Fruit fly (Drosophila melanogaster) whole organism, embryonic: ENCODE measurements around the gene upSET.

Experiments used
- Antp ChIP-seq: fragments of 200-800 bp; sonication (Bioruptor generic); optimal IDR thresholded peaks from 3 replicates; lab custom pipeline; 2016; ENCODE audit warnings: missing biosample characterization, missing genetic modification characterization
- CG11247 ChIP-seq: fragments of 200-800 bp; sonication (Bioruptor generic); IDR thresholded peaks from 2 replicates; pipeline ENCODE4 v1.3.6; 2022; ENCODE audit warnings: missing biosample characterization, missing genetic modification characterization
- CG11398 ChIP-seq: fragments of 200-800 bp; sonication (Bioruptor generic); optimal IDR thresholded peaks from 2 replicates; lab custom pipeline; 2016; ENCODE audit warnings: missing biosample characterization, missing genetic modification characterization
- CG11456 ChIP-seq: fragments of 200-800 bp; sonication (Bioruptor generic); IDR thresholded peaks from 3 replicates; pipeline ENCODE4 v1.3.6; 2022; ENCODE audit warnings: missing biosample characterization, missing genetic modification characterization
- CG12104 ChIP-seq: fragments of 200-800 bp; sonication (Bioruptor generic); optimal IDR thresholded peaks from 3 replicates; lab custom pipeline; 2016; ENCODE audit warnings: missing biosample characterization, missing genetic modification characterization
- CG12299 ChIP-seq: fragments of 200-800 bp; sonication (Bioruptor generic); optimal IDR thresholded peaks from 2 replicates; lab custom pipeline; 2018; ENCODE audit warnings: missing biosample characterization, mild to moderate bottlenecking, missing genetic modification characterization
- CG13775 ChIP-seq: fragments of 200-800 bp; sonication (Bioruptor generic); optimal IDR thresholded peaks from 3 replicates; lab custom pipeline; 2017; ENCODE audit warnings: missing biosample characterization, mild to moderate bottlenecking, missing genetic modification characterization
- CG14965 ChIP-seq: fragments of 200-800 bp; sonication (Bioruptor generic); optimal IDR thresholded peaks from 2 replicates; lab custom pipeline; 2016; ENCODE audit warnings: missing biosample characterization, missing genetic modification characterization, borderline replicate concordance
- CG1602 ChIP-seq: fragments of 200-800 bp; sonication (Bioruptor generic); optimal IDR thresholded peaks from 3 replicates; lab custom pipeline; 2016; ENCODE audit warnings: missing biosample characterization, missing genetic modification characterization
- CG17328 ChIP-seq: fragments of 200-800 bp; sonication (Bioruptor generic); IDR thresholded peaks from 2 replicates; pipeline ENCODE4 v1.3.6; 2022; ENCODE audit warnings: missing biosample characterization, missing genetic modification characterization
- CG2202 ChIP-seq: fragments of 200-800 bp; sonication (Bioruptor generic); optimal IDR thresholded peaks from 2 replicates; lab custom pipeline; 2018; ENCODE audit warnings: missing biosample characterization, mild to moderate bottlenecking, missing genetic modification characterization
- CG34376 ChIP-seq: fragments of 200-800 bp; sonication (Bioruptor generic); optimal IDR thresholded peaks from 2 replicates; lab custom pipeline; 2018; ENCODE audit warnings: missing biosample characterization, mild to moderate bottlenecking, missing genetic modification characterization
- CG34422 ChIP-seq: fragments of 200-800 bp; sonication (Bioruptor generic); IDR thresholded peaks from 3 replicates; pipeline ENCODE4 v1.3.6; 2022; ENCODE audit warnings: missing biosample characterization, missing genetic modification characterization
- CG42726 ChIP-seq: fragments of 200-800 bp; sonication (Bioruptor generic); IDR thresholded peaks from 2 replicates; pipeline ENCODE4 v1.3.6; 2022; ENCODE audit warnings: missing biosample characterization, missing genetic modification characterization; ENCODE audit not compliant: partially characterized antibody
- CG6791 ChIP-seq: fragments of 200-800 bp; sonication (Bioruptor generic); IDR thresholded peaks from 3 replicates; pipeline ENCODE4 v1.3.6; 2022; ENCODE audit warnings: missing biosample characterization, missing genetic modification characterization; ENCODE audit not compliant: partially characterized antibody
- CG8281 ChIP-seq: fragments of 200-800 bp; sonication (Bioruptor generic); optimal IDR thresholded peaks from 2 replicates; lab custom pipeline; 2018; ENCODE audit warnings: missing biosample characterization, mild to moderate bottlenecking, missing genetic modification characterization, moderate library complexity
- CG8765 ChIP-seq: fragments of 200-800 bp; sonication (Bioruptor generic); IDR thresholded peaks from 2 replicates; pipeline ENCODE4 v1.3.6; 2022; ENCODE audit warnings: missing biosample characterization, missing genetic modification characterization
- CG9932 ChIP-seq: fragments of 200-800 bp; sonication (Bioruptor generic); IDR thresholded peaks from 2 replicates; pipeline ENCODE4 v1.3.6; 2022; ENCODE audit warnings: missing biosample characterization, missing genetic modification characterization
- Dad ChIP-seq: fragments of 200-800 bp; sonication (Bioruptor generic); optimal IDR thresholded peaks from 3 replicates; lab custom pipeline; 2016; ENCODE audit warnings: missing biosample characterization, missing genetic modification characterization
- Deaf1 ChIP-seq: fragments of 200-800 bp; optimal IDR thresholded peaks from 3 replicates; lab custom pipeline; 2019; ENCODE audit warnings: missing biosample characterization, mild to moderate bottlenecking, missing genetic modification characterization, moderate library complexity
- Doc3 ChIP-seq: fragments of 200-800 bp; sonication (Bioruptor generic); IDR thresholded peaks from 3 replicates; pipeline ENCODE4 v1.3.6; 2022; ENCODE audit warnings: missing biosample characterization, missing genetic modification characterization; ENCODE audit not compliant: partially characterized antibody
- Ets97D ChIP-seq: fragments of 200-800 bp; sonication (Bioruptor generic); optimal IDR thresholded peaks from 3 replicates; lab custom pipeline; 2016; ENCODE audit warnings: missing biosample characterization, missing genetic modification characterization
- Gug ChIP-seq: fragments of 200-800 bp; sonication (Bioruptor generic); IDR thresholded peaks from 4 replicates; pipeline ENCODE4 v1.3.6; 2022; ENCODE audit warnings: missing biosample characterization, missing genetic modification characterization
- Hr39 ChIP-seq: fragments of >200 bp; optimal IDR thresholded peaks from 2 replicates; lab custom pipeline; 2017
- Nf-YC ChIP-seq: fragments of 200-800 bp; optimal IDR thresholded peaks from 3 replicates; lab custom pipeline; 2019; ENCODE audit warnings: missing biosample characterization, mild to moderate bottlenecking, missing genetic modification characterization, moderate library complexity
- Six4 ChIP-seq: fragments of 200-800 bp; sonication (Bioruptor generic); optimal IDR thresholded peaks from 2 replicates; lab custom pipeline; 2016; ENCODE audit warnings: missing biosample characterization, missing genetic modification characterization
- Spps ChIP-seq: fragments of 200-800 bp; sonication (Bioruptor generic); optimal IDR thresholded peaks from 2 replicates; lab custom pipeline; 2018; ENCODE audit warnings: missing biosample characterization, mild to moderate bottlenecking, missing genetic modification characterization
- Ssrp ChIP-seq: fragments of 200-800 bp; sonication (Bioruptor generic); optimal IDR thresholded peaks from 2 replicates; lab custom pipeline; 2018; ENCODE audit warnings: missing biosample characterization, mild to moderate bottlenecking, missing genetic modification characterization, moderate library complexity
- Trl ChIP-seq, 3 experiments: fragments of >200 bp in 2 of 3; fragments of 200-800 bp in 1 of 3; sonication (Bioruptor generic) in 1 of 3; optimal IDR thresholded peaks; 2 replicates in 1 of 3; 3 replicates in 2 of 3; lab custom pipeline; 2016 to 2017; ENCODE audit warnings: missing biosample characterization in 1 of 3, missing genetic modification characterization in 1 of 3
- Xrp1 ChIP-seq: fragments of 200-800 bp; sonication (Bioruptor generic); IDR thresholded peaks from 2 replicates; pipeline ENCODE4 v1.3.6; 2022; ENCODE audit warnings: missing biosample characterization, missing genetic modification characterization
- amos ChIP-seq: fragments of 200-800 bp; sonication (Bioruptor generic); IDR thresholded peaks from 2 replicates; pipeline ENCODE4 v1.3.6; 2022; ENCODE audit warnings: missing biosample characterization, missing genetic modification characterization; ENCODE audit not compliant: partially characterized antibody
- chinmo ChIP-seq: fragments of 200-800 bp; sonication (Bioruptor generic); IDR thresholded peaks from 4 replicates; pipeline ENCODE4 v1.3.6; 2022; ENCODE audit warnings: missing biosample characterization, missing genetic modification characterization; ENCODE audit not compliant: partially characterized antibody
- corto ChIP-seq: fragments of 200-800 bp; sonication (Bioruptor generic); optimal IDR thresholded peaks from 2 replicates; lab custom pipeline; 2016; ENCODE audit warnings: missing biosample characterization, mild to moderate bottlenecking, missing genetic modification characterization, moderate library complexity
- crol ChIP-seq: fragments of 200-800 bp; sonication (Bioruptor generic); IDR thresholded peaks from 2 replicates; pipeline ENCODE4 v1.3.6; 2022; ENCODE audit warnings: missing biosample characterization, missing genetic modification characterization
- ftz-f1 ChIP-seq: fragments of 200-800 bp; sonication (Bioruptor generic); optimal IDR thresholded peaks from 2 replicates; lab custom pipeline; 2016; ENCODE audit warnings: missing biosample characterization, missing genetic modification characterization
- gcm ChIP-seq: fragments of 200-800 bp; sonication (Bioruptor generic); optimal IDR thresholded peaks from 2 replicates; lab custom pipeline; 2019; ENCODE audit warnings: missing biosample characterization, mild to moderate bottlenecking, missing genetic modification characterization, moderate library complexity
- inv ChIP-seq: fragments of 200-800 bp; sonication (Bioruptor generic); IDR thresholded peaks from 2 replicates; pipeline ENCODE4 v1.3.6; 2022; ENCODE audit warnings: missing biosample characterization, missing genetic modification characterization; ENCODE audit not compliant: partially characterized antibody
- lab ChIP-seq: fragments of 200-800 bp; sonication (Bioruptor generic); optimal IDR thresholded peaks from 3 replicates; lab custom pipeline; 2017; ENCODE audit warnings: missing biosample characterization, missing genetic modification characterization, mild to moderate bottlenecking, moderate library complexity, missing genetic modification reagents
- lola ChIP-seq, 3 experiments: fragments of >200 bp in 2 of 3; fragments of 200-800 bp in 1 of 3; sonication (Bioruptor generic) in 1 of 3; optimal IDR thresholded peaks; 2 replicates each; lab custom pipeline; 2017 to 2019; ENCODE audit warnings: missing biosample characterization in 3 of 3, missing genetic modification characterization in 3 of 3, mild to moderate bottlenecking in 1 of 3, moderate library complexity in 1 of 3
- nmo ChIP-seq: fragments of 200-800 bp; sonication (Bioruptor generic); optimal IDR thresholded peaks from 2 replicates; lab custom pipeline; 2018; ENCODE audit warnings: missing biosample characterization, mild to moderate bottlenecking, missing genetic modification characterization, moderate library complexity
- odd ChIP-seq: fragments of 200-800 bp; sonication (Bioruptor generic); optimal IDR thresholded peaks from 2 replicates; lab custom pipeline; 2017; ENCODE audit warnings: missing biosample characterization, mild to moderate bottlenecking, missing genetic modification characterization
- pros ChIP-seq: fragments of 200-800 bp; sonication (Bioruptor generic); optimal IDR thresholded peaks from 3 replicates; lab custom pipeline; 2019; ENCODE audit warnings: missing biosample characterization, mild to moderate bottlenecking, missing genetic modification characterization, moderate library complexity
- salm ChIP-seq: fragments of 200-800 bp; sonication (Bioruptor generic); optimal IDR thresholded peaks from 2 replicates; lab custom pipeline; 2018; ENCODE audit warnings: missing biosample characterization, mild to moderate bottlenecking, missing genetic modification characterization
- tin ChIP-seq: fragments of 200-800 bp; sonication (Bioruptor generic); optimal IDR thresholded peaks from 3 replicates; lab custom pipeline; 2016; ENCODE audit warnings: missing biosample characterization, missing genetic modification characterization
- tup ChIP-seq: fragments of 200-800 bp; sonication (Bioruptor generic); optimal IDR thresholded peaks from 2 replicates; lab custom pipeline; 2016; ENCODE audit warnings: missing biosample characterization, mild to moderate bottlenecking, missing genetic modification characterization, moderate library complexity
- unpg ChIP-seq: fragments of 200-800 bp; sonication (Bioruptor generic); optimal IDR thresholded peaks from 3 replicates; lab custom pipeline; 2018; ENCODE audit warnings: missing biosample characterization, mild to moderate bottlenecking, missing genetic modification characterization, moderate library complexity
- yki ChIP-seq: fragments of >200 bp; optimal IDR thresholded peaks from 3 replicates; lab custom pipeline; 2018
- zfh2 ChIP-seq: fragments of 200-800 bp; sonication (Bioruptor generic); optimal IDR thresholded peaks from 2 replicates; lab custom pipeline; 2016; ENCODE audit warnings: missing biosample characterization, missing genetic modification characterization

Gene upSET

DNA sequence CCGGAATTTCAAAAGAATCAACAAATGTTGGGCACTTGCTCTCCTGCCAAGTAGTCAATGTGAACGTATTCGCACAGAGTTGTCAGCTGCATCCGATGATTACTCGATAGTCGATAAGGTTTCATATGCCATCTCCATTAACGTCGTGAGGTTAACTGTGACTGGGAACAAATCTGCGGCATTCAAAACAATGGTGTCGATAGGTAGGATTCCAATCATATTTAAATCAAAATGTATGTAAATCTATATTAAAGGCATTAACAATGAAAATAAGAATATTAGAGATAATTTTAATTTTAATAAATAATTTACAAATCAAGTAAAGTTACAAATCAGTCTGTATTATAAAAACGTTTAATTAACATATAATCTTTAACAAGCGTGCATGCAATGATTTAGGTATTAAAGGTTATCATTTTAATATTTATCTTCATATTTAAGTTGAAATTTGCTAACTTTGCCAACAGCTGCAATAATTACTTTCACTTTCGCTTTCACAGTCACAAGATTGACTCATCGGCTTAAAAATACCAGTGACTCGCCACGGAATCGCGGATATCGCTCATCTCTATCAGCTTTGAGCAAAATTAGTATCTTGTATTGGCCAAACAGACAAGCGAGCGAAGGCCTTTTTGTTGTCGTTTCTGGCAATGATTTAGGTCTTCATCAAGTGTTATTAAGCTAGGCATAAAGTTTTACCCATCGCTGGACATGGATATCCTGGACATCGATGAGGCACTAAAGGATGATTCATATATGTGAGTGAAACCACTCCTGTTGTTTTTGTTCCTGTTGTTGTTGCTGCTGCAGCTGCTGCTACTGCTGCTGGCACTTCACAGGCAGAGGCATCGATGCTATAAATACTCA lies 37.1 kb upstream of the upSET start, which contains the start of the genes Meics, Nxf3 and ssp2 (continued):
- TF ChIP-seq zfh2 (GFP tag; lab: Kevin White, UChicago) (peak; percentile 44), CG11456 (GFP tag; lab: Robert Waterston, UW) (peak; percentile 64; the same call in 2 of the 3 replicates), tin (peak; percentile 38), gcm (GFP tag; lab: Kevin White, UChicago) (no peak), tup (no peak), Antp (peak; percentile 32), yki (lab: Kevin White, UChicago) (peak; percentile 5), CG13775 (GFP tag; lab: Kevin White, UChicago) (peak; percentile 58), CG2202 (tag; lab: Kevin White, UChicago) (no peak), Gug (GFP tag; lab: Robert Waterston, UW) (no peak; the same call in 2 of the 4 replicates), CG8281 (tag; lab: Kevin White, UChicago) (no peak), odd (GFP tag; lab: Kevin White, UChicago) (no peak), Deaf1 (tag; lab: Kevin White, UChicago) (no peak), CG11398 (no peak), Dad (GFP tag; lab: Kevin White, UChicago) (no peak), inv (GFP tag; lab: Robert Waterston, UW) (peak; percentile 46), CG12104 (GFP tag; lab: Kevin White, UChicago) (no peak), Ssrp (no peak), CG14965 (GFP tag; lab: Kevin White, UChicago) (no peak), Nf-YC (tag; lab: Kevin White, UChicago) (no peak), Spps (tag; lab: Kevin White, UChicago) (peak; percentile 8), CG12299 (tag; lab: Kevin White, UChicago) (no peak), chinmo (GFP tag; lab: Robert Waterston, UW) (0 out of 4 replicates have a peak, but pooled peaks have one; percentile 2), Hr39 (lab: Kevin White, UChicago) (no peak), CG9932 (GFP tag; lab: Robert Waterston, UW) (peak; percentile 74), CG6791 (GFP tag; lab: Robert Waterston, UW) (peak; percentile 68), CG8765 (no peak), CG34376 (GFP tag; lab: Kevin White, UChicago) (no peak), lola (GFP tag; optimal IDR thresholded peaks at IDR 0.05; lab: Kevin White, UChicago) (peak in 1 of 3 experiments; percentile 63), CG11247 (GFP tag; lab: Robert Waterston, UW) (no peak), CG42726 (GFP tag; lab: Robert Waterston, UW) (peak; percentile 69), CG1602 (GFP tag; lab: Kevin White, UChicago) (no peak), unpg (GFP tag; lab: Kevin White, UChicago) (no peak), crol (GFP tag; lab: Robert Waterston, UW) (no peak), amos (GFP tag; lab: Robert Waterston, UW) (peak; percentile 82), Ets97D (GFP tag; lab: Kevin White, UChicago) (peak; percentile 40), salm (tag; lab: Kevin White, UChicago) (no peak), Xrp1 (GFP tag; lab: Robert Waterston, UW) (no peak), lab (no peak), nmo (peak; percentile 72), Six4 (GFP tag; lab: Kevin White, UChicago) (no peak), ftz-f1 (no peak), CG34422 (GFP tag; lab: Robert Waterston, UW) (no peak), pros (GFP tag; lab: Kevin White, UChicago) (no peak), CG17328 (GFP tag; lab: Robert Waterston, UW) (peak; percentile 21; the same call in 1 of the 2 replicates), Doc3 (GFP tag; lab: Robert Waterston, UW) (peak; percentile 54; the same call in 2 of the 3 replicates), Trl (optimal IDR thresholded peaks at IDR 0.05; lab: Kevin White, UChicago) (no peak), Trl (GFP tag; optimal IDR thresholded peaks at IDR 0.05; lab: Kevin White, UChicago) (no peak), corto (GFP tag; lab: Kevin White, UChicago) (no peak)
